Fruit fly (Drosophila melanogaster) whole organism, embryonic: ENCODE data around the gene mRpL55.

ENCODE experiments used
- Aef1 ChIP-seq: fragments of 200-800 bp; sonication (Bioruptor generic); IDR thresholded peaks from 3 replicates; pipeline ENCODE4 v1.3.6; 2022; ENCODE audit warnings: missing biosample characterization, missing genetic modification characterization
- Atf6 ChIP-seq: fragments of 200-800 bp; sonication (Bioruptor generic); IDR thresholded peaks from 2 replicates; pipeline ENCODE4 v1.3.6; 2022; ENCODE audit warnings: missing biosample characterization, missing genetic modification characterization
- CG10267 ChIP-seq: fragments of 200-800 bp; sonication (Bioruptor generic); optimal IDR thresholded peaks from 2 replicates; lab custom pipeline; 2018; ENCODE audit warnings: missing biosample characterization, mild to moderate bottlenecking, missing genetic modification characterization, moderate library complexity
- CG12071 ChIP-seq: fragments of 200-800 bp; sonication (Bioruptor generic); optimal IDR thresholded peaks from 3 replicates; lab custom pipeline; 2018; ENCODE audit warnings: missing biosample characterization, mild to moderate bottlenecking, missing genetic modification characterization
- CG12236 ChIP-seq: fragments of 200-800 bp; sonication (Bioruptor generic); optimal IDR thresholded peaks from 2 replicates; lab custom pipeline; 2016; ENCODE audit warnings: missing biosample characterization, missing genetic modification characterization
- CG12299 ChIP-seq: fragments of 200-800 bp; sonication (Bioruptor generic); optimal IDR thresholded peaks from 2 replicates; lab custom pipeline; 2018; ENCODE audit warnings: missing biosample characterization, mild to moderate bottlenecking, missing genetic modification characterization
- CG13624 ChIP-seq: fragments of 200-800 bp; sonication (Bioruptor generic); optimal IDR thresholded peaks from 2 replicates; lab custom pipeline; 2016; ENCODE audit warnings: missing biosample characterization, missing genetic modification characterization
- CG14860 ChIP-seq: fragments of 200-800 bp; sonication (Bioruptor generic); IDR thresholded peaks from 3 replicates; pipeline ENCODE4 v1.3.6; 2022; ENCODE audit warnings: missing biosample characterization, missing genetic modification characterization; ENCODE audit not compliant: partially characterized antibody
- CG1647 ChIP-seq: fragments of 200-800 bp; sonication (Bioruptor generic); optimal IDR thresholded peaks from 3 replicates; lab custom pipeline; 2016; ENCODE audit warnings: missing biosample characterization, missing genetic modification characterization
- CG16815 ChIP-seq: fragments of 200-800 bp; sonication (Bioruptor generic); optimal IDR thresholded peaks from 3 replicates; lab custom pipeline; 2017; ENCODE audit warnings: missing biosample characterization, mild to moderate bottlenecking, missing genetic modification characterization
- CG18262 ChIP-seq: fragments of 200-800 bp; optimal IDR thresholded peaks from 3 replicates; lab custom pipeline; 2019; ENCODE audit warnings: missing biosample characterization, mild to moderate bottlenecking, missing genetic modification characterization, moderate library complexity
- CG18599 ChIP-seq: fragments of 200-800 bp; sonication (Bioruptor generic); optimal IDR thresholded peaks from 3 replicates; lab custom pipeline; 2017; ENCODE audit warnings: missing biosample characterization, missing genetic modification characterization, mild to moderate bottlenecking, moderate library complexity, missing genetic modification reagents
- CG2116 ChIP-seq: fragments of 200-800 bp; sonication (Bioruptor generic); optimal IDR thresholded peaks from 3 replicates; lab custom pipeline; 2018; ENCODE audit warnings: missing biosample characterization, mild to moderate bottlenecking, missing genetic modification characterization
- CG2889 ChIP-seq: fragments of 200-800 bp; sonication (Bioruptor generic); IDR thresholded peaks from 3 replicates; pipeline ENCODE4 v1.3.6; 2022; ENCODE audit warnings: missing biosample characterization, missing genetic modification characterization
- CG32767 ChIP-seq: fragments of 200-800 bp; sonication (Bioruptor generic); IDR thresholded peaks from 2 replicates; pipeline ENCODE4 v1.3.6; 2022; ENCODE audit warnings: missing biosample characterization, missing genetic modification characterization
- CG3995 ChIP-seq: fragments of 200-800 bp; sonication (Bioruptor generic); optimal IDR thresholded peaks from 3 replicates; lab custom pipeline; 2016; ENCODE audit warnings: missing biosample characterization, missing genetic modification characterization
- CG4424 ChIP-seq: fragments of 200-800 bp; sonication (Bioruptor generic); optimal IDR thresholded peaks from 3 replicates; lab custom pipeline; 2016; ENCODE audit warnings: missing biosample characterization, missing genetic modification characterization
- CG4730 ChIP-seq: fragments of 200-800 bp; sonication (Bioruptor generic); IDR thresholded peaks from 2 replicates; pipeline ENCODE4 v1.3.6; 2022; ENCODE audit warnings: missing biosample characterization, missing genetic modification characterization
- CG6765 ChIP-seq: fragments of 200-800 bp; sonication (Bioruptor generic); optimal IDR thresholded peaks from 3 replicates; lab custom pipeline; 2017; ENCODE audit warnings: missing biosample characterization, mild to moderate bottlenecking, missing genetic modification characterization
- CG7987 ChIP-seq: fragments of 200-800 bp; sonication (Bioruptor generic); optimal IDR thresholded peaks from 2 replicates; lab custom pipeline; 2018; ENCODE audit warnings: missing biosample characterization, mild to moderate bottlenecking, missing genetic modification characterization, moderate library complexity
- CG8089 ChIP-seq: fragments of 200-800 bp; sonication (Bioruptor generic); optimal IDR thresholded peaks from 3 replicates; lab custom pipeline; 2016; ENCODE audit warnings: missing biosample characterization, missing genetic modification characterization
- CHES-1-like ChIP-seq: fragments of 200-800 bp; sonication (Bioruptor generic); optimal IDR thresholded peaks from 2 replicates; lab custom pipeline; 2016; ENCODE audit warnings: missing biosample characterization, missing genetic modification characterization
- CrebB ChIP-seq: fragments of 200-800 bp; sonication (Bioruptor generic); optimal IDR thresholded peaks from 3 replicates; lab custom pipeline; 2018; ENCODE audit warnings: missing biosample characterization, mild to moderate bottlenecking, missing genetic modification characterization
- Eip74EF ChIP-seq, 2 experiments: fragments of 200-800 bp in 1 of 2; fragments of >200 bp in 1 of 2; sonication (Bioruptor generic) in 1 of 2; optimal IDR thresholded peaks; 2 replicates each; lab custom pipeline; 2017 to 2019; ENCODE audit warnings: missing biosample characterization in 2 of 2, missing genetic modification characterization in 2 of 2, mild to moderate bottlenecking in 1 of 2, moderate library complexity in 1 of 2
- Gsc ChIP-seq: fragments of 200-800 bp; sonication (Bioruptor generic); IDR thresholded peaks from 2 replicates; pipeline ENCODE4 v1.3.6; 2022; ENCODE audit warnings: missing biosample characterization, missing genetic modification characterization
- Gug ChIP-seq: fragments of 200-800 bp; sonication (Bioruptor generic); IDR thresholded peaks from 4 replicates; pipeline ENCODE4 v1.3.6; 2022; ENCODE audit warnings: missing biosample characterization, missing genetic modification characterization
- HmgZ ChIP-seq: fragments of 200-800 bp; sonication (Bioruptor generic); optimal IDR thresholded peaks from 2 replicates; lab custom pipeline; 2018; ENCODE audit warnings: missing biosample characterization, mild to moderate bottlenecking, missing genetic modification characterization
- MESR4 ChIP-seq: fragments of 200-800 bp; sonication (Bioruptor generic); optimal IDR thresholded peaks from 2 replicates; lab custom pipeline; 2018; ENCODE audit warnings: missing biosample characterization, mild to moderate bottlenecking, missing genetic modification characterization, moderate library complexity
- Med ChIP-seq: fragments of 200-800 bp; sonication (Bioruptor generic); peaks from one replicate; lab custom pipeline; 2016; ENCODE audit warnings: missing biosample characterization, missing genetic modification characterization, mild to moderate bottlenecking, inconsistent platforms, moderate library complexity
- Pdp1 ChIP-seq, 2 experiments: fragments of 200-800 bp; sonication (Bioruptor generic); optimal IDR thresholded peaks; 3 replicates each; lab custom pipeline; 2016; ENCODE audit warnings: missing biosample characterization in 2 of 2, missing genetic modification characterization in 2 of 2, mild to moderate bottlenecking in 1 of 2, moderate library complexity in 1 of 2
- Sox102F ChIP-seq: fragments of 200-800 bp; sonication (Bioruptor generic); optimal IDR thresholded peaks from 2 replicates; lab custom pipeline; 2018; ENCODE audit warnings: missing biosample characterization, mild to moderate bottlenecking, missing genetic modification characterization, moderate library complexity
- Xrp1 ChIP-seq: fragments of 200-800 bp; sonication (Bioruptor generic); IDR thresholded peaks from 2 replicates; pipeline ENCODE4 v1.3.6; 2022; ENCODE audit warnings: missing biosample characterization, missing genetic modification characterization
- abd-A ChIP-seq: fragments of 200-800 bp; sonication (Bioruptor generic); optimal IDR thresholded peaks from 3 replicates; lab custom pipeline; 2019; ENCODE audit warnings: missing biosample characterization, mild to moderate bottlenecking, missing genetic modification characterization, moderate library complexity
- ara ChIP-seq: fragments of 200-800 bp; sonication (Bioruptor generic); IDR thresholded peaks from 2 replicates; pipeline ENCODE4 v1.3.6; 2022; ENCODE audit warnings: missing biosample characterization, missing genetic modification characterization
- bab2 ChIP-seq: fragments of 200-800 bp; sonication (Bioruptor generic); optimal IDR thresholded peaks from 2 replicates; lab custom pipeline; 2016; ENCODE audit warnings: missing biosample characterization, missing genetic modification characterization
- crp ChIP-seq, 2 experiments: fragments of 200-800 bp; sonication (Bioruptor generic); optimal IDR thresholded peaks; 2 replicates in 1 of 2; 3 replicates in 1 of 2; lab custom pipeline; 2017; ENCODE audit warnings: missing biosample characterization in 2 of 2, missing genetic modification characterization in 2 of 2, mild to moderate bottlenecking in 1 of 2, moderate library complexity in 1 of 2
- disco-r ChIP-seq: fragments of 200-800 bp; sonication (Bioruptor generic); optimal IDR thresholded peaks from 2 replicates; lab custom pipeline; 2016; ENCODE audit warnings: missing biosample characterization, missing genetic modification characterization
- dm ChIP-seq: fragments of 200-800 bp; sonication (Bioruptor generic); optimal IDR thresholded peaks from 3 replicates; lab custom pipeline; 2016; ENCODE audit warnings: missing biosample characterization, missing genetic modification characterization
- esg ChIP-seq: fragments of 200-800 bp; sonication (Bioruptor generic); conservative IDR thresholded peaks from 2 replicates; pipeline ENCODE4 v1.3.6; 2022; ENCODE audit warnings: missing biosample characterization, missing genetic modification characterization
- fd102C ChIP-seq: fragments of 200-800 bp; sonication (Bioruptor generic); optimal IDR thresholded peaks from 2 replicates; lab custom pipeline; 2018; ENCODE audit warnings: missing biosample characterization, mild to moderate bottlenecking, missing genetic modification characterization, moderate library complexity
- grau ChIP-seq: fragments of 200-800 bp; optimal IDR thresholded peaks from 3 replicates; lab custom pipeline; 2019; ENCODE audit warnings: missing biosample characterization, mild to moderate bottlenecking, missing genetic modification characterization, moderate library complexity
- hth ChIP-seq: fragments of >200 bp; optimal IDR thresholded peaks from 2 replicates; lab custom pipeline; 2017; ENCODE audit warnings: inconsistent platforms
- lola ChIP-seq, 3 experiments: fragments of >200 bp in 2 of 3; fragments of 200-800 bp in 1 of 3; sonication (Bioruptor generic) in 1 of 3; optimal IDR thresholded peaks; 2 replicates each; lab custom pipeline; 2017 to 2019; ENCODE audit warnings: missing biosample characterization in 3 of 3, missing genetic modification characterization in 3 of 3, mild to moderate bottlenecking in 1 of 3, moderate library complexity in 1 of 3
- oc ChIP-seq: fragments of 200-800 bp; sonication (Bioruptor generic); optimal IDR thresholded peaks from 2 replicates; lab custom pipeline; 2018; ENCODE audit warnings: missing biosample characterization, mild to moderate bottlenecking, missing genetic modification characterization, moderate library complexity
- otp ChIP-seq: fragments of 200-800 bp; sonication (Bioruptor generic); IDR thresholded peaks from 3 replicates; pipeline ENCODE4, ENCODE4 v1.3.6; 2022; ENCODE audit warnings: missing biosample characterization, missing genetic modification characterization
- peb ChIP-seq: fragments of 200-800 bp; sonication (Bioruptor generic); IDR thresholded peaks from 2 replicates; pipeline ENCODE4 v1.3.6; 2022; ENCODE audit warnings: missing biosample characterization, missing genetic modification characterization
- schlank ChIP-seq: fragments of 200-800 bp; sonication (Bioruptor generic); optimal IDR thresholded peaks from 2 replicates; lab custom pipeline; 2018; ENCODE audit warnings: missing biosample characterization, mild to moderate bottlenecking, missing genetic modification characterization
- sna ChIP-seq: fragments of 200-800 bp; sonication (Bioruptor generic); IDR thresholded peaks from 2 replicates; pipeline ENCODE4 v1.3.6; 2022; ENCODE audit warnings: missing biosample characterization, missing genetic modification characterization; ENCODE audit not compliant: partially characterized antibody
- sqz ChIP-seq: fragments of 200-800 bp; sonication (Bioruptor generic); optimal IDR thresholded peaks from 3 replicates; lab custom pipeline; 2018; ENCODE audit warnings: missing biosample characterization, mild to moderate bottlenecking, missing genetic modification characterization
- vfl ChIP-seq: fragments of 200-800 bp; sonication (Bioruptor generic); optimal IDR thresholded peaks from 2 replicates; lab custom pipeline; 2016; ENCODE audit warnings: missing biosample characterization, missing genetic modification characterization
- zf30C ChIP-seq: fragments of 200-800 bp; sonication (Bioruptor generic); optimal IDR thresholded peaks from 3 replicates; lab custom pipeline; 2018; ENCODE audit warnings: missing biosample characterization, mild to moderate bottlenecking, missing genetic modification characterization

The mRpL55 gene

dm6 chr3R:19108126-19108525 is 13.4 kb upstream of the mRpL55 start (continued):
- TF ChIP-seq grau (tag; lab: Kevin White, UChicago) (no peak), bab2 (GFP tag; lab: Kevin White, UChicago) (no peak), sqz (GFP tag; lab: Kevin White, UChicago) (no peak), CG2889 (GFP tag; lab: Robert Waterston, UW) (no peak), CG18599 (GFP tag; lab: Kevin White, UChicago) (no peak), CG12071 (no peak), Pdp1 (GFP tag; optimal IDR thresholded peaks at IDR 0.05; lab: Kevin White, UChicago) (no peak), esg (GFP tag; lab: Robert Waterston, UW) (no peak), zf30C (GFP tag; lab: Kevin White, UChicago) (peak; percentile 16), vfl (GFP tag; lab: Kevin White, UChicago) (no peak), otp (GFP tag; lab: Robert Waterston, UW) (0 out of 3 replicates have a peak, but pooled peaks have one; percentile 44), disco-r (GFP tag; lab: Kevin White, UChicago) (no peak), CG4424 (GFP tag; lab: Kevin White, UChicago) (peak; percentile 13), Sox102F (GFP tag; lab: Kevin White, UChicago) (peak; percentile 8), CG1647 (GFP tag; lab: Kevin White, UChicago) (no peak), CG4730 (GFP tag; lab: Robert Waterston, UW) (no peak), peb (GFP tag; lab: Robert Waterston, UW) (no peak; the same call in 1 of the 2 replicates), CG16815 (GFP tag; lab: Kevin White, UChicago) (no peak), CG3995 (GFP tag; lab: Kevin White, UChicago) (no peak), sna (GFP tag; lab: Robert Waterston, UW) (no peak), CG14860 (no peak), Gug (GFP tag; lab: Robert Waterston, UW) (no peak), CG10267 (tag; lab: Kevin White, UChicago) (peak; percentile 15), CHES-1-like (GFP tag; lab: Kevin White, UChicago) (no peak), lola (GFP tag; optimal IDR thresholded peaks at IDR 0.05; lab: Kevin White, UChicago) (peak in 1 of 3 experiments; percentile 45), oc (tag; lab: Kevin White, UChicago) (no peak), Xrp1 (peak; percentile 57), Aef1 (GFP tag; lab: Robert Waterston, UW) (no peak), schlank (tag; lab: Kevin White, UChicago) (no peak), Atf6 (GFP tag; lab: Robert Waterston, UW) (no peak), CG18262 (tag; lab: Kevin White, UChicago) (peak; percentile 65), CG7987 (no peak), CG6765 (GFP tag; lab: Kevin White, UChicago) (no peak), CrebB (tag; lab: Kevin White, UChicago) (no peak), Gsc (GFP tag; lab: Robert Waterston, UW) (no peak), Med (GFP tag; lab: Kevin White, UChicago) (peak; percentile 66), dm (GFP tag; lab: Kevin White, UChicago) (no peak), CG32767 (GFP tag; lab: Robert Waterston, UW) (no peak), hth (lab: Kevin White, UChicago) (no peak), CG13624 (GFP tag; lab: Kevin White, UChicago) (no peak), Eip74EF (GFP tag; optimal IDR thresholded peaks at IDR 0.05; lab: Kevin White, UChicago) (no peak), CG12236 (GFP tag; lab: Kevin White, UChicago) (no peak), MESR4 (no peak), CG12299 (tag; lab: Kevin White, UChicago) (no peak), abd-A (tag; lab: Kevin White, UChicago) (no peak), CG2116 (GFP tag; lab: Kevin White, UChicago) (no peak), CG8089 (GFP tag; lab: Kevin White, UChicago) (no peak), HmgZ (tag; lab: Kevin White, UChicago) (no peak), ara (GFP tag; lab: Robert Waterston, UW) (peak; percentile 75), fd102C (GFP tag; lab: Kevin White, UChicago) (no peak), crp (GFP tag; optimal IDR thresholded peaks at IDR 0.05; lab: Kevin White, UChicago) (no peak)
